Worm (Caenorhabditis elegans): ENCODE results near the gene cap-1.

ce11 chrIV:7188030-7188429, 42.0 kb downstream of the cap-1 start, which contains the start of gene C42D4.13:
- TF ChIP-seq attf-3 (GFP tag; conservative IDR thresholded peaks at IDR 0.05) (no peak), ceh-79 (tag; optimal IDR thresholded peaks at IDR 0.05) (no peak), sea-2 (GFP tag; IDR thresholded peaks at IDR 0.05) (no peak), ccch-3 (GFP tag; optimal IDR thresholded peaks at IDR 0.05) (no peak), madf-3 (GFP tag; IDR thresholded peaks at IDR 0.05) (no peak), mxl-1 (tag; optimal IDR thresholded peaks at IDR 0.05) (no peak)

All from whole organism, young adult.